Worm (Caenorhabditis elegans) whole organism, young adult: ENCODE measurements around the gene mtrr-1.
A peak's percentile ranks its signal among the peaks of the same experiment; 100 is the strongest.

Experiments
- C06A6.2 ChIP-seq: fragments of 200-800 bp; sonication (Bioruptor generic); conservative IDR thresholded peaks from 2 replicates; pipeline ENCODE4 v1.3.6; 2022; ENCODE audit warnings: missing genetic modification characterization, missing compliant biosample characterization
- F10E7.11 ChIP-seq: sonication (generic microtip); optimal IDR thresholded peaks from 2 replicates; lab custom pipeline; 2017; ENCODE audit warnings: mild to moderate bottlenecking, missing genetic modification characterization, moderate library complexity, missing compliant biosample characterization
- F37B4.10 ChIP-seq: fragments of 200-800 bp; sonication (Bioruptor generic); IDR thresholded peaks from 2 replicates; pipeline ENCODE4 v1.3.6; 2022; ENCODE audit warnings: missing genetic modification characterization, missing compliant biosample characterization
- F52B5.7 ChIP-seq: sonication (generic microtip); optimal IDR thresholded peaks from 2 replicates; lab custom pipeline; 2016; ENCODE audit warnings: mild to moderate bottlenecking, missing genetic modification characterization, missing compliant biosample characterization
- F55B11.4 ChIP-seq: sonication (generic microtip); optimal IDR thresholded peaks from 2 replicates; lab custom pipeline; 2016; ENCODE audit warnings: missing compliant biosample characterization, missing genetic modification characterization, borderline replicate concordance; ENCODE audit not compliant: insufficient read depth
- F57A8.1 ChIP-seq: fragments of 200-800 bp; sonication (Bioruptor generic); optimal IDR thresholded peaks from 2 replicates; lab custom pipeline; 2018; ENCODE audit warnings: mild to moderate bottlenecking, missing genetic modification characterization, moderate library complexity, missing compliant biosample characterization
- K12H6.12 ChIP-seq: fragments of 200-800 bp; sonication (Bioruptor generic); optimal IDR thresholded peaks from 2 replicates; lab custom pipeline; 2018; ENCODE audit warnings: mild to moderate bottlenecking, missing genetic modification characterization, missing compliant biosample characterization
- T07F8.4 ChIP-seq: sonication (generic microtip); optimal IDR thresholded peaks from 2 replicates; lab custom pipeline; 2016; ENCODE audit warnings: mild to moderate bottlenecking, missing genetic modification characterization, moderate library complexity, missing compliant biosample characterization
- T26A5.8 ChIP-seq: sonication (generic microtip); optimal IDR thresholded peaks from 2 replicates; lab custom pipeline; 2016; ENCODE audit warnings: missing genetic modification characterization, missing compliant biosample characterization
- Y56A3A.18 ChIP-seq: fragments of 200-800 bp; sonication (Bioruptor generic); IDR thresholded peaks from 2 replicates; pipeline ENCODE4 v1.3.6; 2022; ENCODE audit warnings: missing genetic modification reagents, missing genetic modification characterization, missing compliant biosample characterization
- aptf-3 ChIP-seq: fragments of 200-800 bp; sonication (Bioruptor generic); IDR thresholded peaks from 2 replicates; pipeline ENCODE4 v1.3.6; 2022; ENCODE audit warnings: missing genetic modification characterization, missing compliant biosample characterization
- athp-1 ChIP-seq: sonication (generic microtip); optimal IDR thresholded peaks from 2 replicates; lab custom pipeline; 2017; ENCODE audit warnings: mild to moderate bottlenecking, missing genetic modification characterization, missing compliant biosample characterization
- cebp-1 ChIP-seq, 2 experiments: fragments of 200-800 bp in 1 of 2; sonication (Bioruptor generic) in 1 of 2; sonication (generic microtip) in 1 of 2; IDR thresholded peaks in 1 of 2; optimal IDR thresholded peaks in 1 of 2; 2 replicates each; pipeline versions ENCODE4 v1.3.6 to Lab custom; 2017 to 2022; ENCODE audit warnings: missing compliant biosample characterization in 2 of 2, missing genetic modification characterization in 2 of 2, mild to moderate bottlenecking in 1 of 2, missing genetic modification reagents in 1 of 2, moderate library complexity in 1 of 2
- chd-7 ChIP-seq: sonication (generic microtip); optimal IDR thresholded peaks from 2 replicates; lab custom pipeline; 2016; ENCODE audit warnings: mild to moderate bottlenecking, missing genetic modification characterization, moderate library complexity, missing compliant biosample characterization
- egrh-3 ChIP-seq: fragments of 200-800 bp; sonication (Bioruptor generic); IDR thresholded peaks from 2 replicates; pipeline ENCODE4 v1.3.6; 2022; ENCODE audit warnings: missing genetic modification reagents, missing genetic modification characterization, missing compliant biosample characterization
- ekl-4 ChIP-seq: fragments of 200-800 bp; sonication (Bioruptor generic); IDR thresholded peaks from 2 replicates; pipeline ENCODE4 v1.3.6; 2022; ENCODE audit warnings: missing genetic modification reagents, missing genetic modification characterization, missing compliant biosample characterization
- gei-17 ChIP-seq: fragments of 200-800 bp; sonication (Bioruptor generic); optimal IDR thresholded peaks from 2 replicates; lab custom pipeline; 2018; ENCODE audit warnings: mild to moderate bottlenecking, missing genetic modification characterization, missing compliant biosample characterization
- him-1 ChIP-seq: sonication (generic microtip); optimal IDR thresholded peaks from 2 replicates; lab custom pipeline; 2016; ENCODE audit warnings: missing genotype, missing genetic modification reagents, missing genetic modification characterization, missing compliant biosample characterization
- hlh-12 ChIP-seq: sonication (generic microtip); optimal IDR thresholded peaks from 2 replicates; lab custom pipeline; 2016; ENCODE audit warnings: missing genetic modification characterization, missing compliant biosample characterization
- hmg-1.2 ChIP-seq: fragments of 200-800 bp; sonication (Bioruptor generic); IDR thresholded peaks from 2 replicates; pipeline ENCODE4 v1.3.6; 2022; ENCODE audit warnings: missing genetic modification reagents, missing genetic modification characterization, missing compliant biosample characterization
- hsf-1 ChIP-seq: fragments of 200-800 bp; sonication (Bioruptor generic); IDR thresholded peaks from 2 replicates; pipeline ENCODE4 v1.3.6; 2022; ENCODE audit warnings: missing genetic modification reagents, missing genetic modification characterization, missing compliant biosample characterization
- lin-54 ChIP-seq: fragments of 200-800 bp; sonication (Bioruptor generic); optimal IDR thresholded peaks from 2 replicates; lab custom pipeline; 2018; ENCODE audit warnings: mild to moderate bottlenecking, missing genetic modification characterization, missing compliant biosample characterization
- lir-1 ChIP-seq: fragments of 200-800 bp; sonication (Bioruptor generic); conservative IDR thresholded peaks from 2 replicates; pipeline ENCODE4 v1.3.6; 2022; ENCODE audit warnings: missing genetic modification reagents, missing genetic modification characterization, missing compliant biosample characterization
- madf-10 ChIP-seq: sonication (generic microtip); optimal IDR thresholded peaks from 2 replicates; lab custom pipeline; 2016; ENCODE audit warnings: mild to moderate bottlenecking, missing genetic modification characterization, missing compliant biosample characterization
- mcd-1 ChIP-seq: fragments of 200-800 bp; sonication (Bioruptor generic); IDR thresholded peaks from 2 replicates; pipeline ENCODE4 v1.3.6; 2022; ENCODE audit warnings: missing genetic modification reagents, missing genetic modification characterization, missing compliant biosample characterization
- nhr-90 ChIP-seq: sonication (generic microtip); optimal IDR thresholded peaks from 2 replicates; lab custom pipeline; 2016; ENCODE audit warnings: missing genotype, mild to moderate bottlenecking, missing genetic modification characterization, missing compliant biosample characterization
- pha-4 ChIP-seq: fragments of 150-350 bp; sonication (generic microtip); optimal IDR thresholded peaks from 2 replicates; lab custom pipeline; 2014; ENCODE audit warnings: missing biosample characterization, missing genetic modification reagents, missing genetic modification characterization
- rec-8 ChIP-seq, 2 experiments: sonication (generic microtip); optimal IDR thresholded peaks; 2 replicates each; lab custom pipeline; 2016; ENCODE audit warnings: mild to moderate bottlenecking in 2 of 2, missing genetic modification characterization in 2 of 2, missing genetic modification reagents in 2 of 2, missing genotype in 2 of 2, missing biosample characterization in 1 of 2, missing compliant biosample characterization in 1 of 2, moderate library complexity in 1 of 2
- snpc-1.3 ChIP-seq: sonication (generic microtip); optimal IDR thresholded peaks from 2 replicates; lab custom pipeline; 2017; ENCODE audit warnings: missing genetic modification characterization, mild to moderate bottlenecking, missing compliant biosample characterization, antibody characterized with exemption, moderate library complexity, missing genotype, missing genetic modification reagents; ENCODE audit not compliant: insufficient read depth
- unc-62 ChIP-seq: fragments of 150-350 bp; optimal IDR thresholded peaks from 2 replicates; lab custom pipeline; 2014; ENCODE audit warnings: missing biosample characterization, missing genetic modification reagents, missing genetic modification characterization
- xnd-1 ChIP-seq: sonication (generic microtip); optimal IDR thresholded peaks from 2 replicates; lab custom pipeline; 2016; ENCODE audit warnings: missing genotype, missing genetic modification reagents, missing genetic modification characterization, missing compliant biosample characterization
- ztf-18 ChIP-seq: sonication (generic microtip); optimal IDR thresholded peaks from 2 replicates; lab custom pipeline; 2016; ENCODE audit warnings: missing genotype, mild to moderate bottlenecking, missing genetic modification characterization, missing compliant biosample characterization
- ztf-22 ChIP-seq: fragments of 200-800 bp; sonication (Bioruptor generic); optimal IDR thresholded peaks from 2 replicates; lab custom pipeline; 2018; ENCODE audit warnings: mild to moderate bottlenecking, missing genetic modification characterization, moderate library complexity, missing compliant biosample characterization
- ztf-26 ChIP-seq: sonication (generic microtip); optimal IDR thresholded peaks from 2 replicates; lab custom pipeline; 2017; ENCODE audit warnings: missing genetic modification characterization, missing compliant biosample characterization

Gene mtrr-1

DNA sequence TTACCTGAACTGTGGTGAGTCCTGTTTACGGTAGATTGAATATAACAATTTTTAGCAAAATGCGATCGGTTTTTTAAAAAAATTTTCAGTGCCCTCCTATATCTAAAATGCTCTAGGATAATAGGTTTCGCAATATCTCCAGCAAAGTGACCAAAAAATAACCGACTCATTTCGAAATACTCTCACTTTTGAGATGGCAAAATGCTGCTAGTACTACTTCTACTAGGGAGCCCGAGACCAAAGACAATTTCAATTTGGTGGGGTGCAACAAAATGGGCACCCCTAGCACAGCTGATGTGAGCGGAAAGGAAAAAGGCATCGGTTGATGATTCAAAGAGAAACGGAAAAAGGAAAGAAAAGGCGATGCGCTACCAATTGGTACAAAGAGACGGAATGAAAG is 17.8 kb downstream of the mtrr-1 start:
- no peak for TF ChIP-seq cebp-1 (GFP tag; IDR thresholded peaks at IDR 0.05; lab: Robert Waterston, UW)
- TF ChIP-seq cebp-1 (tag; optimal IDR thresholded peaks at IDR 0.05; lab: Kevin White, UChicago) = peak; percentile 77
- no peak for TF ChIP-seq lin-54 (GFP tag; lab: Kevin White, UChicago)

DNA sequence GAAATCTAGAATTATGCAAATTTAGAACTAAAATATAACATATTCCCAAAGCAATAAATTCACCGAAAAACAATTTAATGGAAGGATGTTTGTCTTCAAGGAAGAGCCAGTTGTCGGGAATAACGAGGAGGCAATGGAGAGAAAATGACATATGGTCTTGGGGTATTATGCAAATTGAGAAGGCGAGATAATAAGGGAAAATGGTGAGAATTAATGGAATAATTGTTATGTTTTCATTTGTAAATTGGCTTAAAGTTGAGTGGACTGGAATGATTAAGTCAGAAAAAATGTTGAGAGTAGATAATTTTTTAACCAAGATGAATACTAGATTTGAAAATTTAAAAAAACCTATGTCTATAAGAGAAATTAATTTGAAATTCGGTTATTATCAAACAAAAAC is 19.1 kb downstream of the mtrr-1 start:
- no peak for TF ChIP-seq unc-62 (GFP tag; lab: Kevin White, UChicago)
- no peak for TF ChIP-seq pha-4 (tag; lab: Kevin White, UChicago)
- no peak for TF ChIP-seq Y56A3A.18 (GFP tag; lab: Robert Waterston, UW)
- no peak for TF ChIP-seq snpc-1.3
- TF ChIP-seq ekl-4 (GFP tag; lab: Robert Waterston, UW) = no peak
- no peak for TF ChIP-seq rec-8 (tag; optimal IDR thresholded peaks at IDR 0.05; lab: Kevin White, UChicago)
- TF ChIP-seq ztf-18 (tag; lab: Kevin White, UChicago) = no peak
- TF ChIP-seq T07F8.4 (tag; lab: Kevin White, UChicago) = no peak
- TF ChIP-seq mcd-1 (GFP tag; lab: Robert Waterston, UW) = no peak
- no peak for TF ChIP-seq egrh-3
- no peak for TF ChIP-seq F55B11.4 (tag; lab: Kevin White, UChicago)
- TF ChIP-seq ztf-26 (tag; lab: Kevin White, UChicago) = no peak
- no peak for TF ChIP-seq K12H6.12 (tag; lab: Kevin White, UChicago)
- TF ChIP-seq F57A8.1 (GFP tag; lab: Kevin White, UChicago) = no peak
- no peak for TF ChIP-seq him-1
- TF ChIP-seq gei-17 (GFP tag; lab: Kevin White, UChicago) = no peak
- TF ChIP-seq nhr-90 (tag; lab: Kevin White, UChicago) = no peak

DNA sequence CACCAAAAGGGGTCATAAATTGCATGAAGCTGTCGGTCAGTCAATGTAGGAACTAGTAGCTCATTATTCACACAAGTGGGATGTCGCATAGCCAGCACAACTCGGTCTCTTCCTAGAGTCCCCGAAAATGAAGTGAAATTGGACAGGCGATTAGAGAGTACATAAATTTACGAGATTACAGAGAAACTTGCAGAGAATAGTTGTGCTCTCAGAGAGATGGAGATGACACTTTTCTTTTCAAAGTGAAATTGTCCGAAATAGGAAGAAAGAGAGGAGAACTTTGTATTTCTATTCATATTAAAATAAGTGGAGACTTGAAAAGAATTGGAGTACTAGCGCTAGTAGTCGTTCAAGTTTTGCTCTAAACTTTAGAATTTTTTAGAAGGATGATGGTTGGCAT is 19.8 kb downstream of the mtrr-1 start:
- no peak for TF ChIP-seq ztf-22
- TF ChIP-seq hsf-1 (GFP tag; lab: Robert Waterston, UW) = no peak

- no peak for TF ChIP-seq T26A5.8
- TF ChIP-seq F37B4.10 (GFP tag; lab: Robert Waterston, UW) = no peak
- no peak for TF ChIP-seq hlh-12 (tag; lab: Kevin White, UChicago)
- TF ChIP-seq xnd-1 (tag; lab: Kevin White, UChicago) = no peak
- no peak for TF ChIP-seq chd-7
- TF ChIP-seq F52B5.7 (tag; lab: Kevin White, UChicago) = no peak
- no peak for TF ChIP-seq madf-10
- no peak for TF ChIP-seq aptf-3
- TF ChIP-seq athp-1 (tag; lab: Kevin White, UChicago) = no peak
- TF ChIP-seq C06A6.2 = no peak
- TF ChIP-seq lir-1 (GFP tag; lab: Robert Waterston, UW) = no peak
Measured at ce11 chrII:9306835-9307234, 21.1 kb downstream of the mtrr-1 start.

ce11 chrII:9308614-9309046 is 22.9 kb downstream of the mtrr-1 start:
- TF ChIP-seq F10E7.11 (tag; lab: Kevin White, UChicago) (no peak), unc-62 (GFP tag; lab: Kevin White, UChicago) (peak; percentile 19), hmg-1.2 (GFP tag; lab: Robert Waterston, UW) (peak; percentile 66)
- TF ChIP-seq, all 124 proteins: peak for 2
